Fruit fly (Drosophila melanogaster): Measurements from ENCODE around the gene CG6985.
A peak's percentile ranks its signal among the peaks of the same experiment; 100 is the strongest.

CG6985 gene

dm6 chr3R:22740930-22741329 lies at the start of gene CG6985, which contains the start of gene Dcr-1:
Gene CG6985 (plus strand): TSS chr3R:22741150.
Gene Dcr-1 (minus strand): TSS chr3R:22741091.
- TF ChIP-seq Opbp (GFP tag; IDR thresholded peaks at IDR 0.05; ENCODE audit: partially characterized antibody) (0 out of 3 replicates have a peak, but pooled peaks have one; percentile 24), CG9797 (GFP tag; optimal IDR thresholded peaks at IDR 0.05) (peak; percentile 43), CG13287 (GFP tag; IDR thresholded peaks at IDR 0.05; ENCODE audit: partially characterized antibody) (peak; percentile 40), CG15269 (tag; optimal IDR thresholded peaks at IDR 0.05) (no peak), BEAF-32 (GFP tag; optimal IDR thresholded peaks at IDR 0.05) (peak; percentile 19), YL-1 (GFP tag; optimal IDR thresholded peaks at IDR 0.05) (peak; percentile 50), MBD-R2 (GFP tag; IDR thresholded peaks at IDR 0.05) (peak; percentile 88), CG7963 (GFP tag; IDR thresholded peaks at IDR 0.05; ENCODE audit: partially characterized antibody) (peak; percentile 26; the same call in 1 of the 3 replicates), sna (GFP tag; IDR thresholded peaks at IDR 0.05; ENCODE audit: partially characterized antibody) (peak; percentile 45; the same call in 1 of the 2 replicates), MESR4 (GFP tag; optimal IDR thresholded peaks at IDR 0.05) (peak; percentile 53), gfzf (GFP tag; optimal IDR thresholded peaks at IDR 0.05) (peak; percentile 69), CG32767 (GFP tag; IDR thresholded peaks at IDR 0.05) (no peak), Asciz (GFP tag; optimal IDR thresholded peaks at IDR 0.05) (no peak), CG17328 (GFP tag; IDR thresholded peaks at IDR 0.05) (no peak), CG3847 (GFP tag; IDR thresholded peaks at IDR 0.05) (no peak), CG8359 (GFP tag; optimal IDR thresholded peaks at IDR 0.05; ENCODE audit: borderline replicate concordance) (no peak), HmgZ (tag; optimal IDR thresholded peaks at IDR 0.05) (peak; percentile 11), Nf-YB (GFP tag; optimal IDR thresholded peaks at IDR 0.05) (no peak), CG2202 (tag; optimal IDR thresholded peaks at IDR 0.05) (no peak), Dll (GFP tag; IDR thresholded peaks at IDR 0.05; ENCODE audit: partially characterized antibody) (0 out of 4 replicates have a peak, but pooled peaks have one; percentile 23), vnd (GFP tag; IDR thresholded peaks at IDR 0.05; ENCODE audit: partially characterized antibody) (peak; percentile 29; the same call in 1 of the 3 replicates), her (GFP tag; optimal IDR thresholded peaks at IDR 0.05) (no peak), hbn (GFP tag; IDR thresholded peaks at IDR 0.05; ENCODE audit: partially characterized antibody) (peak; percentile 28; the same call in 1 of the 2 replicates), CG34422 (GFP tag; IDR thresholded peaks at IDR 0.05) (peak; percentile 54; the same call in 1 of the 3 replicates), dmrt99B (tag; optimal IDR thresholded peaks at IDR 0.05) (no peak), mld (GFP tag; IDR thresholded peaks at IDR 0.05; ENCODE audit: partially characterized antibody) (0 out of 3 replicates have a peak, but pooled peaks have one; percentile 24), Sin3A (optimal IDR thresholded peaks at IDR 0.05) (peak; percentile 13), GATAe (GFP tag; conservative IDR thresholded peaks at IDR 0.05) (no peak), E2f2 (GFP tag; IDR thresholded peaks at IDR 0.05) (peak; percentile 81), CG8478 (optimal IDR thresholded peaks at IDR 0.05) (no peak), Dp (GFP tag; optimal IDR thresholded peaks at IDR 0.05) (peak; percentile 64), CG18599 (GFP tag; optimal IDR thresholded peaks at IDR 0.05) (no peak), CG14710 (tag; optimal IDR thresholded peaks at IDR 0.05) (peak; percentile 50), sima (GFP tag; optimal IDR thresholded peaks at IDR 0.05) (no peak), pzg (GFP tag; optimal IDR thresholded peaks at IDR 0.05) (peak; percentile 42), CG4617 (GFP tag; optimal IDR thresholded peaks at IDR 0.05; ENCODE audit: borderline replicate concordance) (peak; percentile 56), grn (GFP tag; optimal IDR thresholded peaks at IDR 0.05) (peak; percentile 56), Scr (GFP tag; IDR thresholded peaks at IDR 0.05; ENCODE audit: partially characterized antibody) (peak; percentile 32), CG34224 (GFP tag; IDR thresholded peaks at IDR 0.05; ENCODE audit: partially characterized antibody) (peak; percentile 33; the same call in 2 of the 3 replicates), CG17186 (GFP tag; optimal IDR thresholded peaks at IDR 0.05) (peak; percentile 20), stwl (tag; optimal IDR thresholded peaks at IDR 0.05) (peak; percentile 40), Myb (GFP tag; optimal IDR thresholded peaks at IDR 0.05) (no peak), zen2 (GFP tag; IDR thresholded peaks at IDR 0.05; ENCODE audit: partially characterized antibody) (0 out of 3 replicates have a peak, but pooled peaks have one; percentile 20), CG12942 (GFP tag; optimal IDR thresholded peaks at IDR 0.05) (no peak)
